Fruit fly (Drosophila melanogaster) whole organism, embryonic: Measurements from ENCODE around the gene Hs2st.
A peak's percentile ranks its signal among the peaks of the same experiment; 100 is the strongest.

Experiments used
- Adf1 ChIP-seq: fragments of 200-800 bp; sonication (Bioruptor generic); IDR thresholded peaks from 2 replicates; pipeline ENCODE4 v1.3.6; 2022; ENCODE audit warnings: missing biosample characterization, missing genetic modification characterization
- CG10267 ChIP-seq: fragments of 200-800 bp; sonication (Bioruptor generic); optimal IDR thresholded peaks from 2 replicates; lab custom pipeline; 2018; ENCODE audit warnings: missing biosample characterization, mild to moderate bottlenecking, missing genetic modification characterization, moderate library complexity
- CG10979 ChIP-seq: fragments of 200-800 bp; sonication (Bioruptor generic); optimal IDR thresholded peaks from 2 replicates; lab custom pipeline; 2018; ENCODE audit warnings: missing biosample characterization, mild to moderate bottlenecking, missing genetic modification characterization, moderate library complexity
- CG11085 ChIP-seq: fragments of 200-800 bp; sonication (Bioruptor generic); IDR thresholded peaks from 2 replicates; pipeline ENCODE4 v1.3.6; 2022; ENCODE audit warnings: missing biosample characterization, missing genetic modification characterization
- CG12769 ChIP-seq: fragments of 200-800 bp; sonication (Bioruptor generic); optimal IDR thresholded peaks from 2 replicates; lab custom pipeline; 2019; ENCODE audit warnings: missing biosample characterization, mild to moderate bottlenecking, missing genetic modification characterization, moderate library complexity
- CG14710 ChIP-seq: fragments of 200-800 bp; sonication (Bioruptor generic); optimal IDR thresholded peaks from 3 replicates; lab custom pipeline; 2019; ENCODE audit warnings: missing biosample characterization, mild to moderate bottlenecking, missing genetic modification characterization, moderate library complexity
- CG15514 ChIP-seq: fragments of 200-800 bp; sonication (Bioruptor generic); optimal IDR thresholded peaks from 3 replicates; lab custom pipeline; 2017; ENCODE audit warnings: missing biosample characterization, missing genetic modification characterization, mild to moderate bottlenecking, moderate library complexity, missing genetic modification reagents
- CG16863 ChIP-seq: fragments of 200-800 bp; sonication (Bioruptor generic); optimal IDR thresholded peaks from 3 replicates; lab custom pipeline; 2016; ENCODE audit warnings: missing biosample characterization, missing genetic modification characterization
- CG17612 ChIP-seq: fragments of 200-800 bp; sonication (Bioruptor generic); IDR thresholded peaks from 2 replicates; pipeline ENCODE4 v1.3.6; 2022; ENCODE audit warnings: missing biosample characterization, missing genetic modification characterization
- CG2120 ChIP-seq: fragments of 200-800 bp; sonication (Bioruptor generic); optimal IDR thresholded peaks from 3 replicates; lab custom pipeline; 2016; ENCODE audit warnings: missing biosample characterization, missing genetic modification characterization
- CG2199 ChIP-seq: fragments of 200-800 bp; sonication (Bioruptor generic); IDR thresholded peaks from 3 replicates; pipeline ENCODE4 v1.3.6; 2022; ENCODE audit warnings: missing biosample characterization, missing genetic modification characterization
- CG32767 ChIP-seq: fragments of 200-800 bp; sonication (Bioruptor generic); IDR thresholded peaks from 2 replicates; pipeline ENCODE4 v1.3.6; 2022; ENCODE audit warnings: missing biosample characterization, missing genetic modification characterization
- CG33557 ChIP-seq: fragments of 200-800 bp; sonication (Bioruptor generic); optimal IDR thresholded peaks from 2 replicates; lab custom pipeline; 2019; ENCODE audit warnings: missing biosample characterization, mild to moderate bottlenecking, missing genetic modification characterization, moderate library complexity
- CG3995 ChIP-seq: fragments of 200-800 bp; sonication (Bioruptor generic); optimal IDR thresholded peaks from 3 replicates; lab custom pipeline; 2016; ENCODE audit warnings: missing biosample characterization, missing genetic modification characterization
- CG42726 ChIP-seq: fragments of 200-800 bp; sonication (Bioruptor generic); IDR thresholded peaks from 2 replicates; pipeline ENCODE4 v1.3.6; 2022; ENCODE audit warnings: missing biosample characterization, missing genetic modification characterization; ENCODE audit not compliant: partially characterized antibody
- CG6272 ChIP-seq: fragments of 200-800 bp; sonication (Bioruptor generic); IDR thresholded peaks from 2 replicates; pipeline ENCODE4 v1.3.6; 2022; ENCODE audit warnings: missing biosample characterization, missing genetic modification characterization
- CG6689 ChIP-seq: fragments of 200-800 bp; sonication (Bioruptor generic); IDR thresholded peaks from 2 replicates; pipeline ENCODE4 v1.3.6; 2022; ENCODE audit warnings: missing biosample characterization, missing genetic modification characterization
- CG6765 ChIP-seq: fragments of 200-800 bp; sonication (Bioruptor generic); optimal IDR thresholded peaks from 3 replicates; lab custom pipeline; 2017; ENCODE audit warnings: missing biosample characterization, mild to moderate bottlenecking, missing genetic modification characterization
- CG8359 ChIP-seq: fragments of 200-800 bp; sonication (Bioruptor generic); optimal IDR thresholded peaks from 2 replicates; lab custom pipeline; 2017; ENCODE audit warnings: missing biosample characterization, mild to moderate bottlenecking, missing genetic modification characterization, borderline replicate concordance
- CG9437 ChIP-seq: fragments of 200-800 bp; sonication (Bioruptor generic); optimal IDR thresholded peaks from 2 replicates; lab custom pipeline; 2018; ENCODE audit warnings: missing biosample characterization, mild to moderate bottlenecking, missing genetic modification characterization
- CG9932 ChIP-seq: fragments of 200-800 bp; sonication (Bioruptor generic); IDR thresholded peaks from 2 replicates; pipeline ENCODE4 v1.3.6; 2022; ENCODE audit warnings: missing biosample characterization, missing genetic modification characterization
- CHES-1-like ChIP-seq: fragments of 200-800 bp; sonication (Bioruptor generic); optimal IDR thresholded peaks from 2 replicates; lab custom pipeline; 2016; ENCODE audit warnings: missing biosample characterization, missing genetic modification characterization
- CrebB ChIP-seq: fragments of 200-800 bp; sonication (Bioruptor generic); optimal IDR thresholded peaks from 3 replicates; lab custom pipeline; 2018; ENCODE audit warnings: missing biosample characterization, mild to moderate bottlenecking, missing genetic modification characterization
- Dad ChIP-seq: fragments of 200-800 bp; sonication (Bioruptor generic); optimal IDR thresholded peaks from 3 replicates; lab custom pipeline; 2016; ENCODE audit warnings: missing biosample characterization, missing genetic modification characterization
- Dbx ChIP-seq: fragments of 200-800 bp; sonication (Bioruptor generic); IDR thresholded peaks from 3 replicates; pipeline ENCODE4 v1.3.6; 2022; ENCODE audit warnings: missing biosample characterization, missing genetic modification characterization
- Dll ChIP-seq: fragments of 200-800 bp; sonication (Bioruptor generic); IDR thresholded peaks from 4 replicates; pipeline ENCODE4 v1.3.6; 2022; ENCODE audit warnings: missing biosample characterization, missing genetic modification characterization; ENCODE audit not compliant: partially characterized antibody
- H15 ChIP-seq: fragments of 200-800 bp; sonication (Bioruptor generic); IDR thresholded peaks from 3 replicates; pipeline ENCODE4 v1.3.6; 2022; ENCODE audit warnings: missing biosample characterization, missing genetic modification characterization
- Hmx ChIP-seq: fragments of 200-800 bp; sonication (Bioruptor generic); optimal IDR thresholded peaks from 2 replicates; lab custom pipeline; 2016; ENCODE audit warnings: missing biosample characterization, missing genetic modification characterization
- Hr51 ChIP-seq, 2 experiments: fragments of 200-800 bp; sonication (Bioruptor generic); optimal IDR thresholded peaks; 2 replicates in 1 of 2; 3 replicates in 1 of 2; lab custom pipeline; 2016 to 2018; ENCODE audit warnings: missing biosample characterization in 2 of 2, missing genetic modification characterization in 2 of 2, mild to moderate bottlenecking in 1 of 2, moderate library complexity in 1 of 2
- MESR4 ChIP-seq: fragments of 200-800 bp; sonication (Bioruptor generic); optimal IDR thresholded peaks from 2 replicates; lab custom pipeline; 2018; ENCODE audit warnings: missing biosample characterization, mild to moderate bottlenecking, missing genetic modification characterization, moderate library complexity
- Myb ChIP-seq: fragments of 200-800 bp; sonication (Bioruptor generic); optimal IDR thresholded peaks from 2 replicates; lab custom pipeline; 2016; ENCODE audit warnings: missing biosample characterization, missing genetic modification characterization
- Nf-YB ChIP-seq: fragments of 200-800 bp; sonication (Bioruptor generic); optimal IDR thresholded peaks from 3 replicates; lab custom pipeline; 2019; ENCODE audit warnings: missing biosample characterization, mild to moderate bottlenecking, missing genetic modification characterization, moderate library complexity
- Oli ChIP-seq: fragments of 200-800 bp; sonication (Bioruptor generic); optimal IDR thresholded peaks from 2 replicates; lab custom pipeline; 2018; ENCODE audit warnings: missing biosample characterization, mild to moderate bottlenecking, missing genetic modification characterization, moderate library complexity
- Optix ChIP-seq: fragments of 200-800 bp; sonication (Bioruptor generic); IDR thresholded peaks from 3 replicates; pipeline ENCODE4 v1.3.6; 2022; ENCODE audit warnings: missing biosample characterization, missing genetic modification characterization
- Rfx ChIP-seq: fragments of 200-800 bp; sonication (Bioruptor generic); IDR thresholded peaks from 2 replicates; pipeline ENCODE4 v1.3.6; 2022; ENCODE audit warnings: missing biosample characterization, missing genetic modification characterization
- Sin3A ChIP-seq: fragments of >200 bp; optimal IDR thresholded peaks from 2 replicates; lab custom pipeline; 2018
- Ssrp ChIP-seq: fragments of 200-800 bp; sonication (Bioruptor generic); optimal IDR thresholded peaks from 2 replicates; lab custom pipeline; 2018; ENCODE audit warnings: missing biosample characterization, mild to moderate bottlenecking, missing genetic modification characterization, moderate library complexity
- chn ChIP-seq: fragments of 200-800 bp; sonication (Bioruptor generic); optimal IDR thresholded peaks from 2 replicates; lab custom pipeline; 2016; ENCODE audit warnings: missing biosample characterization, missing genetic modification characterization
- dm ChIP-seq: fragments of 200-800 bp; sonication (Bioruptor generic); optimal IDR thresholded peaks from 3 replicates; lab custom pipeline; 2016; ENCODE audit warnings: missing biosample characterization, missing genetic modification characterization
- fd102C ChIP-seq: fragments of 200-800 bp; sonication (Bioruptor generic); optimal IDR thresholded peaks from 2 replicates; lab custom pipeline; 2018; ENCODE audit warnings: missing biosample characterization, mild to moderate bottlenecking, missing genetic modification characterization, moderate library complexity
- lilli ChIP-seq: fragments of 200-800 bp; sonication (Bioruptor generic); optimal IDR thresholded peaks from 3 replicates; lab custom pipeline; 2016; ENCODE audit warnings: missing biosample characterization, missing genetic modification characterization
- lola ChIP-seq, 3 experiments: fragments of >200 bp in 2 of 3; fragments of 200-800 bp in 1 of 3; sonication (Bioruptor generic) in 1 of 3; optimal IDR thresholded peaks; 2 replicates each; lab custom pipeline; 2017 to 2019; ENCODE audit warnings: missing biosample characterization in 3 of 3, missing genetic modification characterization in 3 of 3, mild to moderate bottlenecking in 1 of 3, moderate library complexity in 1 of 3
- oc ChIP-seq: fragments of 200-800 bp; sonication (Bioruptor generic); optimal IDR thresholded peaks from 2 replicates; lab custom pipeline; 2018; ENCODE audit warnings: missing biosample characterization, mild to moderate bottlenecking, missing genetic modification characterization, moderate library complexity
- p53 ChIP-seq: fragments of 200-800 bp; sonication (Bioruptor generic); optimal IDR thresholded peaks from 2 replicates; lab custom pipeline; 2016; ENCODE audit warnings: missing biosample characterization, missing genetic modification characterization
- pho ChIP-seq: fragments of 200-800 bp; sonication (Bioruptor generic); optimal IDR thresholded peaks from 2 replicates; lab custom pipeline; 2016; ENCODE audit warnings: missing biosample characterization, missing genetic modification characterization
- pnt ChIP-seq: fragments of 200-800 bp; sonication (Bioruptor generic); optimal IDR thresholded peaks from 3 replicates; lab custom pipeline; 2016; ENCODE audit warnings: missing biosample characterization, missing genetic modification characterization
- sug ChIP-seq: fragments of 200-800 bp; optimal IDR thresholded peaks from 2 replicates; lab custom pipeline; 2019; ENCODE audit warnings: missing biosample characterization, mild to moderate bottlenecking, missing genetic modification characterization, moderate library complexity
- tna ChIP-seq: fragments of 200-800 bp; sonication (Bioruptor generic); IDR thresholded peaks from 2 replicates; pipeline ENCODE4 v1.3.6; 2022; ENCODE audit warnings: missing biosample characterization, missing genetic modification characterization; ENCODE audit not compliant: partially characterized antibody
- vfl ChIP-seq: fragments of 200-800 bp; sonication (Bioruptor generic); optimal IDR thresholded peaks from 2 replicates; lab custom pipeline; 2016; ENCODE audit warnings: missing biosample characterization, missing genetic modification characterization
- wdn ChIP-seq: fragments of 200-800 bp; sonication (Bioruptor generic); IDR thresholded peaks from 2 replicates; pipeline ENCODE4 v1.3.6; 2022; ENCODE audit warnings: missing biosample characterization, missing genetic modification characterization

Hs2st gene

DNA sequence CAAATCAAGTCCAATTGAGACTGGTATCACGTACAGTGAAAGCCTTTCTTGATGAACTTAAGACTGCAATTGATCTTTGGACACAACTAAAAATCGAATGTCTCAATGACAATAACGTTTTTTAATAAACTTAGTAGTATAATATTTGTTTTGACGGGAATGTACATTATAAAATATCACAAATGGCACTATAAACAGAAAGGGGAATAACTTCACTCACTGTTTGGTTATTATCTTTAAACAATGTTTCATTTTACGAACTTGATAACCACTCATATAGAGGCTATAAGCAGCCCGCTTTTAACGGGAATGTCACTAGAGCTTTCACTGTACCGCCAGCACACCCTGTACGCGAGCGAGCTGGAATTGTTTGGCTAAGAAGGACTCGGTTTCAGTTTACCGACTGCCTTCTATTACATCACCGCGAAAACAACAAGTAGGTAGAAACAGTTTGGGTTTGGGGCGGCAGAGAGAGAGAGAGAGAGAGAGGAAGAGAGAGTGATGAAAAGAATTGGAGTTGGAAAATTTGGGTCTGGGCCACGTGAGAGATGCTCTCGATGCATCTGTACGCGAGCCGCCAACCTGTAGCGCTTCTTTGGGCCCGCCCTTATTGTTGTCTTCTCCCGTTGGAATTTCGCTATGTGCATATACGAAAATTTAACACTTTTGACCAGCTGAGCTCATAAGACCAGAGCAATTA is 46.8 kb downstream of the Hs2st start (continued):
- no peak for TF ChIP-seq oc (tag; lab: Kevin White, UChicago)
- TF ChIP-seq Adf1 (GFP tag; lab: Robert Waterston, UW): no peak
- TF ChIP-seq Hr51 (GFP tag; optimal IDR thresholded peaks at IDR 0.05; lab: Kevin White, UChicago): peak in 1 of 2 experiments; percentile 33
- no peak for TF ChIP-seq wdn
- no peak for TF ChIP-seq dm (GFP tag; lab: Kevin White, UChicago)
- no peak for TF ChIP-seq CG42726 (GFP tag; lab: Robert Waterston, UW)
- no peak for TF ChIP-seq CG3995 (GFP tag; lab: Kevin White, UChicago)
- TF ChIP-seq Dad (GFP tag; lab: Kevin White, UChicago): no peak
- TF ChIP-seq vfl (GFP tag; lab: Kevin White, UChicago): peak; percentile 18
- no peak for TF ChIP-seq lola (GFP tag; optimal IDR thresholded peaks at IDR 0.05; lab: Kevin White, UChicago)
- no peak for TF ChIP-seq CG11085 (GFP tag; lab: Robert Waterston, UW)
- TF ChIP-seq p53 (GFP tag; lab: Kevin White, UChicago): no peak
- no peak for TF ChIP-seq CG10979
- TF ChIP-seq Oli (tag; lab: Kevin White, UChicago): peak; percentile 32
- no peak for TF ChIP-seq sug (tag; lab: Kevin White, UChicago)
- no peak for TF ChIP-seq CHES-1-like (GFP tag; lab: Kevin White, UChicago)
- no peak for TF ChIP-seq Sin3A (lab: Kevin White, UChicago)
- TF ChIP-seq CG15514: peak; percentile 10
- TF ChIP-seq CG8359 (GFP tag; lab: Kevin White, UChicago): no peak
- TF ChIP-seq Dbx (GFP tag; lab: Robert Waterston, UW): no peak
- no peak for TF ChIP-seq Nf-YB (GFP tag; lab: Kevin White, UChicago)
- TF ChIP-seq Dll (GFP tag; lab: Robert Waterston, UW): no peak
- no peak for TF ChIP-seq CG14710 (tag; lab: Kevin White, UChicago)
- TF ChIP-seq Myb (GFP tag; lab: Kevin White, UChicago): no peak
- TF ChIP-seq Optix: no peak
- TF ChIP-seq CG33557: no peak
- no peak for TF ChIP-seq CG2199 (GFP tag; lab: Robert Waterston, UW)
- no peak for TF ChIP-seq MESR4
- TF ChIP-seq CG32767: no peak
- peak; percentile 26 for TF ChIP-seq Hmx (GFP tag; lab: Kevin White, UChicago)
- no peak for TF ChIP-seq Rfx (GFP tag; lab: Robert Waterston, UW)
- TF ChIP-seq pho (GFP tag; lab: Kevin White, UChicago): peak; percentile 20
- peak; percentile 66 for TF ChIP-seq CG2120 (GFP tag; lab: Kevin White, UChicago)
- no peak for TF ChIP-seq tna (GFP tag; lab: Robert Waterston, UW)
- no peak for TF ChIP-seq CG9437
- no peak for TF ChIP-seq pnt (GFP tag; lab: Kevin White, UChicago)
- TF ChIP-seq CG9932 (GFP tag; lab: Robert Waterston, UW): peak; percentile 45; the same call in 1 of the 2 replicates
- TF ChIP-seq CG6272 (GFP tag; lab: Robert Waterston, UW): no peak
- TF ChIP-seq CG6765: no peak
- no peak for TF ChIP-seq H15 (GFP tag; lab: Robert Waterston, UW)
- no peak for TF ChIP-seq CG10267
- no peak for TF ChIP-seq CG6689 (GFP tag; lab: Robert Waterston, UW)
- no peak for TF ChIP-seq CG17612 (GFP tag; lab: Robert Waterston, UW)
- TF ChIP-seq chn (GFP tag; lab: Kevin White, UChicago): peak; percentile 8
- TF ChIP-seq fd102C (GFP tag; lab: Kevin White, UChicago): no peak
- TF ChIP-seq Ssrp: no peak
- TF ChIP-seq CG16863 (GFP tag; lab: Kevin White, UChicago): no peak
- TF ChIP-seq lilli (GFP tag; lab: Kevin White, UChicago): peak; percentile 39
- peak; percentile 11 for TF ChIP-seq CG12769 (tag; lab: Kevin White, UChicago)
- TF ChIP-seq CrebB: no peak
